Fruit fly (Drosophila melanogaster): Measurements from ENCODE around the gene usp.
A peak's percentile ranks its signal among the peaks of the same experiment; 100 is the strongest.

dm6 chrX:2009453-2010009, 32.6 kb downstream of the usp start:
- TF ChIP-seq N (GFP tag; optimal IDR thresholded peaks at IDR 0.05) = no peak
- TF ChIP-seq psq (GFP tag; optimal IDR thresholded peaks at IDR 0.05) = no peak
- peak; percentile 51 for TF ChIP-seq h (GFP tag; optimal IDR thresholded peaks at IDR 0.05)
- peak; percentile 62 for TF ChIP-seq fru (GFP tag; optimal IDR thresholded peaks at IDR 0.05)
- no peak for TF ChIP-seq usp (GFP tag; optimal IDR thresholded peaks at IDR 0.05)
